Worm (Caenorhabditis elegans) whole organism, L4/young adult: ENCODE data around the gene tag-280.

Source experiments
- W03F9.2 ChIP-seq: fragments of 150-350 bp; optimal IDR thresholded peaks from 2 replicates; lab custom pipeline; 2014; ENCODE audit warnings: missing biosample characterization, missing genetic modification characterization
- dao-5 ChIP-seq: sonication (generic microtip); optimal IDR thresholded peaks from 2 replicates; lab custom pipeline; 2016; ENCODE audit warnings: missing genotype, missing genetic modification characterization, moderate library complexity, missing compliant biosample characterization
- him-1 ChIP-seq: sonication (generic microtip); optimal IDR thresholded peaks from 2 replicates; lab custom pipeline; 2016; ENCODE audit warnings: missing genotype, missing genetic modification reagents, missing genetic modification characterization, missing compliant biosample characterization

DNA sequence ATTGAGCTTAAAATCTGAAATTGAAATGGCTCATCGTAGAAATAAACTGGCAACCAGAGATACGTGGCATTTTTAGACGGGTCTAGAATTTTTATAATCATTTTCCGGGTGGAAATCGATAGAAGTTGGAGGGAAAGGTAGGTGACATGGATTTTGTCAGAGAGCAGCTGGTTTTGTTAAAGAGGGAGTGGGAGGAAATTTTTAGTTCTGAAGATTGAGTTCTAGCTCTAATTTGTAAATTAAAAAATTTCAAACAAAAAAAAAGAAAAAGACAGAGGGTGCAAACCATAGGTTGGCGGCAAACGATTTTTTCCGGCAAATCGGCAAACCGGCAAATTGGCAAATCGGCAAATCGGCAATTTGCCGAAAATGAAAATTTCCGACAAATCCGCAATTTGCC, 3.8 kb upstream of the tag-280 start, which contains the start of gene sre-32:
- TF ChIP-seq W03F9.2 (tag; lab: Kevin White, UChicago) (no peak), him-1 (tag; lab: Kevin White, UChicago) (no peak), dao-5 (no peak)
